Fruit fly (Drosophila melanogaster): ENCODE results near the gene kek5.

The kek5 gene

DNA sequence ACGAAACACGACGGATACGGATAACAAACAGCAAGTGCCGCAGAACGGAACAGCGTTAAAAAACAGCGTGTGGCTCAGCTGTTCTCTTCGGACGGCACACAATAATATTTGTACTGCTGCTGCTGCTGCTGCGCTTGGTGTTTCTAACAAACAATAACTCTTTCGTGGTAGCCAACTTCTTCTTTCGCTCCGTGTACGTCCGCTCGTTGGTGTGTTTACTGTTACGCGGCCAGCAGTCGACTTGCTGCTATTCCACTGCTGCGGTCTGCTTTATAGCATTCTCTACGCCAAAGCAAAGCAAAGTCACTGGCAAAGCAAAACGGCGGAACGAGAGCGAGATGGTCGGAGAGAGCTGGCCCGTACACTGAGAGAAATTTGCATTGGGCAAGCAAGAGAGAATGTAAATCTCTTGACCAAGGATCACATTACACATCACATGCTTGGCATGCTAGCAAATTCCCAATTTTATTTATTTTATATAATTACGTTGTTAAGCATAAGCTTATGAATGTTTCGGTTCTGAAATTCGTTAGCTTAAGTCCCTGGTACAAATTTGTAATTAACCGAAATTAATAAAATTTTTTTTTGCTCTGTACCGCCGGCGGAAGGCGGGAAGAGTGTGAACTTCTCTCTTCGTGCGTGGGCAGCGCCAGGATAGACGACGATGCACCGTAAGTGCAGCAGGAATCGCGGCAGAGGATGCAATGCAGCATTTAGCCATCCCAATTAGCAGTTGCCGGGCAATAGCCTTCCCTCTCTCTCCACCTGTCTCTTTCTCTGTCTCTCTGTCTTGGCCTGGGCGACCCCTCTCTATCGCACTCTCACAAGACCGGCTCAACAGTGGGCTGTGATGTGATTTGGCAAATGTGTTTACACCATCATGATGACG is 30.9 kb upstream of the kek5 start, which contains the start of gene out (continued):
- TF ChIP-seq crc (GFP tag; optimal IDR thresholded peaks at IDR 0.05) (peak; percentile 69), br (optimal IDR thresholded peaks at IDR 0.05) (no peak), CG32767 (GFP tag; IDR thresholded peaks at IDR 0.05) (peak; percentile 95), Gsc (GFP tag; IDR thresholded peaks at IDR 0.05) (peak; percentile 90), ems (GFP tag; optimal IDR thresholded peaks at IDR 0.05) (peak; percentile 86), Dp (GFP tag; optimal IDR thresholded peaks at IDR 0.05) (peak; percentile 14), ssp (GFP tag; IDR thresholded peaks at IDR 0.05) (peak; percentile 85), CG1529 (GFP tag; optimal IDR thresholded peaks at IDR 0.05) (peak; percentile 92), p53 (GFP tag; optimal IDR thresholded peaks at IDR 0.05) (peak; percentile 27), fd3F (GFP tag; optimal IDR thresholded peaks at IDR 0.05) (peak; percentile 87), wdn (GFP tag; IDR thresholded peaks at IDR 0.05) (peak; percentile 81), CG3838 (GFP tag; optimal IDR thresholded peaks at IDR 0.05) (peak; percentile 68), Dip2 (GFP tag; IDR thresholded peaks at IDR 0.05) (peak; percentile 66), odd (GFP tag; optimal IDR thresholded peaks at IDR 0.05) (peak; percentile 94), CG14441 (GFP tag; IDR thresholded peaks at IDR 0.05) (peak; percentile 95), Doc3 (GFP tag; IDR thresholded peaks at IDR 0.05; ENCODE audit: partially characterized antibody) (no peak), CG9932 (GFP tag; IDR thresholded peaks at IDR 0.05) (peak; percentile 91), maf-S (GFP tag; optimal IDR thresholded peaks at IDR 0.05) (peak; percentile 80), CG17912 (GFP tag; optimal IDR thresholded peaks at IDR 0.05) (peak; percentile 42), CG13624 (GFP tag; optimal IDR thresholded peaks at IDR 0.05) (peak; percentile 76), CG3726 (GFP tag; IDR thresholded peaks at IDR 0.05) (peak; percentile 93), ham (GFP tag; IDR thresholded peaks at IDR 0.05) (peak; percentile 85), mam (GFP tag; optimal IDR thresholded peaks at IDR 0.05) (peak; percentile 84), CG17359 (tag; optimal IDR thresholded peaks at IDR 0.05) (peak; percentile 95), D (optimal IDR thresholded peaks at IDR 0.05) (no peak), D (GFP tag; optimal IDR thresholded peaks at IDR 0.05) (peak; percentile 94), Doc2 (GFP tag; IDR thresholded peaks at IDR 0.05) (peak; percentile 46; the same call in 1 of the 2 replicates), Oaz (GFP tag; IDR thresholded peaks at IDR 0.05) (peak; percentile 89), Xbp1 (GFP tag; optimal IDR thresholded peaks at IDR 0.05) (peak; percentile 95), tx (GFP tag; optimal IDR thresholded peaks at IDR 0.05) (peak; percentile 65), Bgb (GFP tag; IDR thresholded peaks at IDR 0.05; ENCODE audit: partially characterized antibody) (peak; percentile 42; the same call in 1 of the 2 replicates), CG16813 (GFP tag; IDR thresholded peaks at IDR 0.05; ENCODE audit: partially characterized antibody) (no peak), CG7357 (GFP tag; IDR thresholded peaks at IDR 0.05) (peak; percentile 90), Lpt (GFP tag; optimal IDR thresholded peaks at IDR 0.05) (no peak), twi (tag; optimal IDR thresholded peaks at IDR 0.05) (peak; percentile 85), Lim3 (GFP tag; IDR thresholded peaks at IDR 0.05) (peak; percentile 84), CG8388 (GFP tag; optimal IDR thresholded peaks at IDR 0.05) (peak; percentile 93), HLH4C (GFP tag; IDR thresholded peaks at IDR 0.05; ENCODE audit: partially characterized antibody) (no peak), MBD-R2 (GFP tag; IDR thresholded peaks at IDR 0.05) (peak; percentile 81), usp (GFP tag; optimal IDR thresholded peaks at IDR 0.05) (no peak), wek (GFP tag; optimal IDR thresholded peaks at IDR 0.05) (peak; percentile 75), zfh2 (GFP tag; optimal IDR thresholded peaks at IDR 0.05) (peak; percentile 81), CG18764 (GFP tag; optimal IDR thresholded peaks at IDR 0.05) (peak; percentile 84), ci (GFP tag; IDR thresholded peaks at IDR 0.05) (peak; percentile 94), shn (GFP tag; optimal IDR thresholded peaks at IDR 0.05) (peak; percentile 76), sens (GFP tag) (peak; percentile 97), Atf3 (GFP tag; optimal IDR thresholded peaks at IDR 0.05) (peak; percentile 75), CG8089 (GFP tag; optimal IDR thresholded peaks at IDR 0.05) (peak; percentile 77), CG11398 (GFP tag; optimal IDR thresholded peaks at IDR 0.05) (peak; percentile 39), NFAT (GFP tag; IDR thresholded peaks at IDR 0.05) (peak; percentile 89), Sry-β (GFP tag; optimal IDR thresholded peaks at IDR 0.05) (peak; percentile 39)

Measured in whole organism, embryonic.